Worm (Caenorhabditis elegans) whole organism, late embryonic: ENCODE results near the gene Y43F8B.2.

ENCODE experiments used
- C08G9.2 ChIP-seq: sonication (generic microtip); optimal IDR thresholded peaks from 2 replicates; lab custom pipeline; 2016; ENCODE audit warnings: mild to moderate bottlenecking, missing genetic modification characterization, moderate library complexity, missing compliant biosample characterization
- K02D7.2 ChIP-seq: sonication (generic microtip); optimal IDR thresholded peaks from 2 replicates; lab custom pipeline; 2017; ENCODE audit warnings: mild to moderate bottlenecking, missing genetic modification characterization, missing compliant biosample characterization
- Y22D7AL.16 ChIP-seq: sonication (generic microtip); optimal IDR thresholded peaks from 2 replicates; lab custom pipeline; 2016; ENCODE audit warnings: missing genetic modification characterization, missing compliant biosample characterization
- ahr-1 ChIP-seq: sonication (generic microtip); optimal IDR thresholded peaks from 2 replicates; lab custom pipeline; 2016; ENCODE audit warnings: missing genetic modification characterization, missing compliant biosample characterization
- ama-1 ChIP-seq: fragments of 150-350 bp; optimal IDR thresholded peaks from 2 replicates; lab custom pipeline; 2014
- ceh-18 ChIP-seq: sonication (generic microtip); optimal IDR thresholded peaks from 2 replicates; lab custom pipeline; 2016; ENCODE audit warnings: missing genetic modification characterization, missing compliant biosample characterization
- ceh-19 ChIP-seq: fragments of 200-800 bp; sonication (Bioruptor generic); optimal IDR thresholded peaks from 2 replicates; lab custom pipeline; 2018; ENCODE audit warnings: mild to moderate bottlenecking, missing genetic modification characterization, missing compliant biosample characterization
- ceh-30 ChIP-seq: fragments of 150-350 bp; optimal IDR thresholded peaks from 2 replicates; lab custom pipeline; 2014; ENCODE audit warnings: missing biosample characterization, missing genetic modification characterization
- ceh-31 ChIP-seq: sonication (generic microtip); optimal IDR thresholded peaks from 2 replicates; lab custom pipeline; 2016; ENCODE audit warnings: missing genetic modification characterization, missing compliant biosample characterization
- ceh-48 ChIP-seq: sonication (generic microtip); optimal IDR thresholded peaks from 2 replicates; lab custom pipeline; 2016; ENCODE audit warnings: missing genetic modification characterization, inconsistent platforms, missing compliant biosample characterization
- ceh-6 ChIP-seq: fragments of 200-800 bp; sonication (Bioruptor generic); optimal IDR thresholded peaks from 2 replicates; lab custom pipeline; 2018; ENCODE audit warnings: mild to moderate bottlenecking, missing genetic modification characterization, missing compliant biosample characterization
- elt-2 ChIP-seq: sonication (generic microtip); optimal IDR thresholded peaks from 2 replicates; lab custom pipeline; 2016; ENCODE audit warnings: missing genetic modification reagents, missing genetic modification characterization, missing compliant biosample characterization
- elt-4 ChIP-seq: sonication (generic microtip); optimal IDR thresholded peaks from 2 replicates; lab custom pipeline; 2016; ENCODE audit warnings: missing genetic modification characterization, missing compliant biosample characterization
- eyg-1 ChIP-seq: sonication (generic microtip); optimal IDR thresholded peaks from 2 replicates; lab custom pipeline; 2016; ENCODE audit warnings: missing genotype, missing genetic modification characterization, missing compliant biosample characterization
- fax-1 ChIP-seq: sonication (generic microtip); optimal IDR thresholded peaks from 2 replicates; lab custom pipeline; 2016; ENCODE audit warnings: missing genotype, missing genetic modification characterization, missing compliant biosample characterization
- fkh-10 ChIP-seq: fragments of 150-350 bp; optimal IDR thresholded peaks from 2 replicates; lab custom pipeline; 2014; ENCODE audit warnings: missing biosample characterization, missing genetic modification reagents, missing genetic modification characterization
- fkh-6 ChIP-seq: sonication (generic microtip); optimal IDR thresholded peaks from 2 replicates; lab custom pipeline; 2016; ENCODE audit warnings: missing genetic modification characterization, missing compliant biosample characterization
- hlh-13 ChIP-seq: fragments of 200-800 bp; sonication (Bioruptor generic); optimal IDR thresholded peaks from 2 replicates; lab custom pipeline; 2018; ENCODE audit warnings: mild to moderate bottlenecking, missing genetic modification characterization, missing compliant biosample characterization
- hlh-6 ChIP-seq: sonication (generic microtip); optimal IDR thresholded peaks from 2 replicates; lab custom pipeline; 2016; ENCODE audit warnings: missing genotype, missing genetic modification characterization, missing compliant biosample characterization
- lim-6 ChIP-seq: sonication (generic microtip); optimal IDR thresholded peaks from 2 replicates; lab custom pipeline; 2016; ENCODE audit warnings: missing genetic modification characterization, missing compliant biosample characterization
- lin-11 ChIP-seq: fragments of 200-800 bp; sonication (Bioruptor generic); optimal IDR thresholded peaks from 2 replicates; lab custom pipeline; 2018; ENCODE audit warnings: mild to moderate bottlenecking, missing genetic modification characterization, missing compliant biosample characterization
- odd-2 ChIP-seq: sonication (generic microtip); optimal IDR thresholded peaks from 2 replicates; lab custom pipeline; 2017; ENCODE audit warnings: antibody characterized with exemption, mild to moderate bottlenecking, missing genetic modification characterization, missing compliant biosample characterization
- pag-3 ChIP-seq: sonication (generic microtip); optimal IDR thresholded peaks from 2 replicates; lab custom pipeline; 2016; ENCODE audit warnings: missing compliant biosample characterization, missing genetic modification characterization, borderline replicate concordance
- pat-9 ChIP-seq: fragments of 200-800 bp; sonication (Bioruptor generic); optimal IDR thresholded peaks from 2 replicates; lab custom pipeline; 2018; ENCODE audit warnings: mild to moderate bottlenecking, missing genetic modification characterization, moderate library complexity, missing compliant biosample characterization
- pha-2 ChIP-seq: sonication (generic microtip); optimal IDR thresholded peaks from 2 replicates; lab custom pipeline; 2017; ENCODE audit warnings: mild to moderate bottlenecking, missing genetic modification characterization, missing compliant biosample characterization
- pqm-1 ChIP-seq: sonication (generic microtip); optimal IDR thresholded peaks from 2 replicates; lab custom pipeline; 2016; ENCODE audit warnings: missing genetic modification characterization, missing compliant biosample characterization
- pros-1 ChIP-seq: fragments of 150-350 bp; optimal IDR thresholded peaks from 2 replicates; lab custom pipeline; 2014; ENCODE audit warnings: missing biosample characterization, missing genetic modification reagents, missing genetic modification characterization
- ref-2 ChIP-seq: sonication (generic microtip); optimal IDR thresholded peaks from 2 replicates; lab custom pipeline; 2016; ENCODE audit warnings: missing genetic modification characterization, missing compliant biosample characterization
- syd-9 ChIP-seq: sonication (generic microtip); optimal IDR thresholded peaks from 2 replicates; lab custom pipeline; 2016; ENCODE audit warnings: mild to moderate bottlenecking, missing genetic modification characterization, moderate library complexity, missing compliant biosample characterization
- tbx-7 ChIP-seq: sonication (generic microtip); optimal IDR thresholded peaks from 2 replicates; lab custom pipeline; 2016; ENCODE audit warnings: missing genotype, missing genetic modification characterization, missing compliant biosample characterization
- ttx-3 ChIP-seq: sonication (generic microtip); optimal IDR thresholded peaks from 2 replicates; lab custom pipeline; 2016; ENCODE audit warnings: missing genetic modification reagents, missing genetic modification characterization, missing compliant biosample characterization
- unc-3 ChIP-seq, 2 experiments: fragments of 200-800 bp in 1 of 2; sonication (Bioruptor generic) in 1 of 2; sonication (generic microtip) in 1 of 2; conservative IDR thresholded peaks in 1 of 2; optimal IDR thresholded peaks in 1 of 2; 2 replicates each; pipeline versions ENCODE4 v1.3.6 to Lab custom; 2016 to 2022; ENCODE audit warnings: missing compliant biosample characterization in 2 of 2, missing genetic modification characterization in 2 of 2, missing genetic modification reagents in 1 of 2
- unc-42 ChIP-seq: sonication (generic microtip); optimal IDR thresholded peaks from 2 replicates; lab custom pipeline; 2016; ENCODE audit warnings: missing genotype, missing genetic modification characterization, missing compliant biosample characterization
- unc-55 ChIP-seq: sonication (generic microtip); optimal IDR thresholded peaks from 2 replicates; lab custom pipeline; 2017; ENCODE audit warnings: missing biosample characterization, missing genetic modification reagents, missing genetic modification characterization
- ztf-16 ChIP-seq: sonication (generic microtip); optimal IDR thresholded peaks from 2 replicates; lab custom pipeline; 2017; ENCODE audit warnings: missing genetic modification characterization, missing compliant biosample characterization

The Y43F8B.2 gene

ce11 chrV:19555869-19556268 lies 23.0 kb upstream of the Y43F8B.2 start, which contains the start of gene oac-1:
TSS of gene oac-1 (minus strand) at chrV:19555969.
- TF ChIP-seq ceh-18 (tag; lab: Kevin White, UChicago) (no peak), pros-1 (tag; lab: Kevin White, UChicago) (no peak), ceh-6 (GFP tag; lab: Kevin White, UChicago) (no peak), fkh-6 (no peak), pqm-1 (no peak), unc-3 (GFP tag; conservative IDR thresholded peaks at IDR 0.05; lab: Robert Waterston, UW) (no peak), unc-3 (tag; optimal IDR thresholded peaks at IDR 0.05; lab: Kevin White, UChicago) (no peak), ttx-3 (tag; lab: Kevin White, UChicago) (no peak), ama-1 (lab: Kevin White, UChicago) (no peak)

ce11 chrV:19555350-19555749 lies 22.4 kb upstream of the Y43F8B.2 start:
- TF ChIP-seq hlh-13 (GFP tag; lab: Kevin White, UChicago) (no peak), hlh-6 (no peak), ahr-1 (tag; lab: Kevin White, UChicago) (no peak), Y22D7AL.16 (tag; lab: Kevin White, UChicago) (no peak), eyg-1 (tag; lab: Kevin White, UChicago) (no peak), ztf-16 (tag; lab: Kevin White, UChicago) (no peak), elt-4 (tag; lab: Kevin White, UChicago) (peak; percentile 28), pag-3 (tag; lab: Kevin White, UChicago) (peak; percentile 45), ceh-30 (tag; lab: Kevin White, UChicago) (no peak), K02D7.2 (tag; lab: Kevin White, UChicago) (no peak), pqm-1 (no peak), tbx-7 (no peak), syd-9 (tag; lab: Kevin White, UChicago) (no peak), fkh-10 (GFP tag; lab: Kevin White, UChicago) (no peak), fax-1 (no peak), lin-11 (tag; lab: Kevin White, UChicago) (no peak), ceh-19 (GFP tag; lab: Kevin White, UChicago) (no peak), pha-2 (tag; lab: Kevin White, UChicago) (no peak)

ce11 chrV:19550294-19550693 lies 17.4 kb upstream of the Y43F8B.2 start:
- TF ChIP-seq fkh-10 (GFP tag; lab: Kevin White, UChicago) (no peak), odd-2 (tag; lab: Kevin White, UChicago) (no peak), unc-42 (tag; lab: Kevin White, UChicago) (no peak), K02D7.2 (tag; lab: Kevin White, UChicago) (no peak), ceh-30 (tag; lab: Kevin White, UChicago) (peak; percentile 91), ceh-6 (GFP tag; lab: Kevin White, UChicago) (no peak), lim-6 (tag; lab: Kevin White, UChicago) (no peak), pat-9 (tag; lab: Kevin White, UChicago) (no peak), elt-2 (tag; lab: Kevin White, UChicago) (no peak)

DNA sequence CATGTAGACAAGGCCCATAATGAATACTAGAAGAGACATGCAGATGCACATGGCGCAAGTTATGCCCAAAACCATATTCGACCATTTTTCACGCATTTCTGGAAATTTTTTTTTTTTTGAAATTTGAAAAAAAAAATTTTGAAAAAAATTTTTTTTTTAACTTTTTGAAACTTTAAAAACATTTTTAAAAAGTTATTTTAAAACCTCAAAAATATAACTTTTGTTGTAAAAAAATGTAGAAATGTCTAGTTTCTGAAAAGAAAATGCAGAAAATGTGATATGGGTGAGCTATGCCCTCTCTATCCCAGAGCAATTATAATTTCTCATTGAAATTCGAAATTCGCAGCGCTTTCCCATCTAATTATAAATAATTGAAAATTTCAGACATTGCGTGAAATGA lies 16.8 kb upstream of the Y43F8B.2 start, which contains the start of gene Y43F8B.20:
Y43F8B.20 (minus strand) TSS at position 101 of the 400 bp plus-strand sequence.
- TF ChIP-seq fkh-10 (GFP tag; lab: Kevin White, UChicago) (no peak), ahr-1 (tag; lab: Kevin White, UChicago) (no peak), C08G9.2 (tag; lab: Kevin White, UChicago) (no peak), ceh-48 (no peak), unc-55 (GFP tag; lab: Kevin White, UChicago) (no peak), ref-2 (tag; lab: Kevin White, UChicago) (no peak), ceh-31 (tag; lab: Kevin White, UChicago) (no peak), hlh-6 (no peak), unc-3 (GFP tag; conservative IDR thresholded peaks at IDR 0.05; lab: Robert Waterston, UW) (no peak), unc-3 (tag; optimal IDR thresholded peaks at IDR 0.05; lab: Kevin White, UChicago) (no peak), ztf-16 (tag; lab: Kevin White, UChicago) (no peak)
